Fruit fly (Drosophila melanogaster): ENCODE measurements around the gene PolrMT.

Gene PolrMT

DNA sequence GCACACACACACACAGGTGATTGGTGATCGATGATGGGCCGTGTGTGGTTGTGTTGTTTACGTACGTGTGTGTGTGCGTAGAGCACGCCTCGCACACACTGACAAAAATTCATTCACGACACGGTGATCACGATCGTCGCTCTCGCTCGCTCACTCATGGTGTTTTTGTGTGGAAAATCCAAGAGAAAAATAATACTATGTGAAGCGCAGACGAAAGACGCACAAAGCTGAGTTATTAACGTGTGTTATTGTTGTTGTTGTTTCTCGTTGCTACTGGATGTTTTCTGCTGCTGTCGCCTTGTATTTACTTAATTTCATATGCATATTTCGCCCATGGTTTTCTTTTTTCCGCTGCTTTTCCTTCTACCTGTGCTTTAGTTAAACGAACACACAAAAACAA, 31.1 kb downstream of the PolrMT start (continued):
- no peak for TF ChIP-seq HHEX (GFP tag; optimal IDR thresholded peaks at IDR 0.05)
- TF ChIP-seq CG10267 (tag; optimal IDR thresholded peaks at IDR 0.05): no peak
- TF ChIP-seq Elba2 (GFP tag; optimal IDR thresholded peaks at IDR 0.05): no peak
- TF ChIP-seq E2f1 (GFP tag; IDR thresholded peaks at IDR 0.05): 0 out of 2 replicates have a peak, but pooled peaks have one; percentile 17
- TF ChIP-seq CG1832 (GFP tag; optimal IDR thresholded peaks at IDR 0.05): peak; percentile 12
- peak; percentile 16 for TF ChIP-seq sug (tag; optimal IDR thresholded peaks at IDR 0.05)
- TF ChIP-seq CG17612 (GFP tag; IDR thresholded peaks at IDR 0.05): no peak
- TF ChIP-seq zfh2 (GFP tag; optimal IDR thresholded peaks at IDR 0.05): no peak
- TF ChIP-seq NK7.1 (GFP tag; optimal IDR thresholded peaks at IDR 0.05): peak; percentile 1
- TF ChIP-seq pan (optimal IDR thresholded peaks at IDR 0.05): no peak
- peak in 1 of 2 experiments; percentile 14 for TF ChIP-seq pan (GFP tag; optimal IDR thresholded peaks at IDR 0.05 in 1 of 2, IDR thresholded peaks at IDR 0.05 in 1 of 2)
- TF ChIP-seq CG12769 (tag; optimal IDR thresholded peaks at IDR 0.05): no peak
- no peak for TF ChIP-seq Taf1 (GFP tag; IDR thresholded peaks at IDR 0.05)
- peak; percentile 43 for TF ChIP-seq CG8924 (tag; optimal IDR thresholded peaks at IDR 0.05)
- no peak for TF ChIP-seq psq (GFP tag; optimal IDR thresholded peaks at IDR 0.05)
- no peak for TF ChIP-seq CG18764 (GFP tag; optimal IDR thresholded peaks at IDR 0.05)
- TF ChIP-seq caup (GFP tag; optimal IDR thresholded peaks at IDR 0.05; ENCODE audit: severe bottlenecking): peak; percentile 31
- no peak for TF ChIP-seq scrt (GFP tag; optimal IDR thresholded peaks at IDR 0.05)
- no peak for TF ChIP-seq Bteb2 (GFP tag; optimal IDR thresholded peaks at IDR 0.05)
- TF ChIP-seq CG16779 (GFP tag; IDR thresholded peaks at IDR 0.05): no peak
- peak; percentile 82 for TF ChIP-seq sens (GFP tag)
- TF ChIP-seq CG34422 (GFP tag; IDR thresholded peaks at IDR 0.05): peak; percentile 28; the same call in 1 of the 3 replicates
- no peak for TF ChIP-seq odd (GFP tag; optimal IDR thresholded peaks at IDR 0.05)
- peak in 1 of 2 experiments; percentile 1 for TF ChIP-seq Pdp1 (GFP tag; optimal IDR thresholded peaks at IDR 0.05)
- TF ChIP-seq da (GFP tag; optimal IDR thresholded peaks at IDR 0.05): no peak
- no peak for TF ChIP-seq eve (GFP tag; optimal IDR thresholded peaks at IDR 0.05)
- no peak for TF ChIP-seq CG16815 (GFP tag; optimal IDR thresholded peaks at IDR 0.05)
- TF ChIP-seq Trl (optimal IDR thresholded peaks at IDR 0.05): peak in 1 of 2 experiments; percentile 60
- TF ChIP-seq Trl (GFP tag; optimal IDR thresholded peaks at IDR 0.05): no peak
- peak; percentile 53; the same call in 1 of the 2 replicates for TF ChIP-seq Bgb (GFP tag; IDR thresholded peaks at IDR 0.05; ENCODE audit: partially characterized antibody)
- TF ChIP-seq Doc3 (GFP tag; IDR thresholded peaks at IDR 0.05; ENCODE audit: partially characterized antibody): no peak
- no peak for TF ChIP-seq Eip74EF (GFP tag; optimal IDR thresholded peaks at IDR 0.05)
- TF ChIP-seq Ptx1 (GFP tag; IDR thresholded peaks at IDR 0.05): no peak
- TF ChIP-seq CG8290 (GFP tag; optimal IDR thresholded peaks at IDR 0.05): no peak
- TF ChIP-seq CG8290 (tag; optimal IDR thresholded peaks at IDR 0.05): peak in 1 of 2 experiments; percentile 52
- TF ChIP-seq HLHmδ (GFP tag; optimal IDR thresholded peaks at IDR 0.05): peak; percentile 62
- no peak for TF ChIP-seq CG6175 (GFP tag; IDR thresholded peaks at IDR 0.05)
- no peak for TF ChIP-seq CG17328 (GFP tag; IDR thresholded peaks at IDR 0.05)
- TF ChIP-seq CG12104 (GFP tag; optimal IDR thresholded peaks at IDR 0.05): no peak
- peak; percentile 61 for TF ChIP-seq zf30C (GFP tag; optimal IDR thresholded peaks at IDR 0.05)
- peak; percentile 44 for TF ChIP-seq BEAF-32 (GFP tag; optimal IDR thresholded peaks at IDR 0.05)
- TF ChIP-seq CG2129 (GFP tag; IDR thresholded peaks at IDR 0.05; ENCODE audit: partially characterized antibody): no peak
- no peak for TF ChIP-seq CG32532 (GFP tag; IDR thresholded peaks at IDR 0.05)
- peak; percentile 38 for TF ChIP-seq lab (GFP tag; optimal IDR thresholded peaks at IDR 0.05)
- TF ChIP-seq Asciz (GFP tag; optimal IDR thresholded peaks at IDR 0.05): no peak
- TF ChIP-seq Med (GFP tag): peak; percentile 53
- no peak for TF ChIP-seq CG13424 (tag; optimal IDR thresholded peaks at IDR 0.05)
- TF ChIP-seq CG7839 (tag; optimal IDR thresholded peaks at IDR 0.05): no peak
- peak; percentile 84 for TF ChIP-seq CG3995 (GFP tag; optimal IDR thresholded peaks at IDR 0.05)
